Worm (Caenorhabditis elegans) whole organism, early embryonic: ENCODE measurements around the gene mig-18.

ENCODE experiments used
- ets-7 ChIP-seq: sonication (generic microtip); optimal IDR thresholded peaks from 2 replicates; lab custom pipeline; 2016; ENCODE audit warnings: missing genotype, missing genetic modification characterization, missing compliant biosample characterization
- flt-1 ChIP-seq: fragments of 200-800 bp; sonication (Bioruptor generic); IDR thresholded peaks from 2 replicates; pipeline ENCODE4 v1.3.6; 2022; ENCODE audit warnings: missing genetic modification characterization, missing compliant biosample characterization
- hmbx-1 ChIP-seq: sonication (generic microtip); optimal IDR thresholded peaks from 2 replicates; lab custom pipeline; 2016; ENCODE audit warnings: mild to moderate bottlenecking, missing genetic modification characterization, missing compliant biosample characterization
- tbx-11 ChIP-seq: fragments of 200-800 bp; sonication (Bioruptor generic); IDR thresholded peaks from 2 replicates; pipeline ENCODE4 v1.3.6; 2022; ENCODE audit warnings: missing genetic modification characterization, missing compliant biosample characterization

ce11 chrIII:13370980-13371379 lies 32.1 kb upstream of the mig-18 start, which contains the start of gene T03F6.9:
- no peak for TF ChIP-seq flt-1 (GFP tag; lab: Robert Waterston, UW)
- no peak for TF ChIP-seq hmbx-1
- TF ChIP-seq tbx-11, result no peak
- TF ChIP-seq ets-7 (tag; lab: Kevin White, UChicago), result no peak
